Fruit fly (Drosophila melanogaster): ENCODE measurements around the gene simj.

DNA sequence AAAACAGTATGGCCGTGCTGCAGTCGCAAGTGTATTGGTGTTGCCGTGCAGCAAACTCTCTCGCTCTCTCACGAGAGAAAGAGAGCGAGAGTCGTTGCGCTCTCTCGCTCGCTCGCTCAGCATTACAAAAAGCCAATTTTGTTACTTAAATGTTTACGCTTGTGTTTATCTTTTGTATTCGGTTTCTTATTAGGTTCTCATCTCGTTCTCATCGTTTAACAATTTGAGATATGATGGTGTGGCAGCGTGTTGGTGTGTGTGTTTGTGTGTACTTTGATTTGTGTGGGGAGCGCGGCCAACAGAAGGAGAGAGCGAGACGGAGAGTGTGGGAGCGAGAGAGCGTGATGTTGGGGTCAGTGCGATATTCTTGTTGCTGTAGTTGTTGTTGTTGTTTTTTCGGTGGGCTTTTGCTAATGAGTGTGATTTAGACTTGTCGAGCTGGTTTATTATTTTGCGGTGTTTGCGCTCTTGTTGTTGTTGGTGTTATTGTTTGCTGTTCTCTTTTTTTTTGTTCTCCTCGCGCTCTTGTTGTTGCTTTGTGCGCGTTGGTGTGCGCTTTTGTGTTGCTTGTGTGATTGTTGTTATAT lies 72.7 kb downstream of the simj start:
- TF ChIP-seq insv (optimal IDR thresholded peaks at IDR 0.05) (no peak), Myc (optimal IDR thresholded peaks at IDR 0.05) (no peak), h (optimal IDR thresholded peaks at IDR 0.05) (no peak), Sin3A (optimal IDR thresholded peaks at IDR 0.05) (no peak), psq (optimal IDR thresholded peaks at IDR 0.05) (no peak), ttk (optimal IDR thresholded peaks at IDR 0.05) (no peak)
